Worm (Caenorhabditis elegans): ENCODE results near the gene rpl-5.

rpl-5 gene

ce11 chrII:8520625-8521024, 49.1 kb upstream of the rpl-5 start, which contains the start of gene cht-2:
cht-2 (plus strand) TSS chrII:8520925.
- TF ChIP-seq spr-3 (GFP tag; optimal IDR thresholded peaks at IDR 0.05), result no peak
- no peak for TF ChIP-seq zip-2 (tag; optimal IDR thresholded peaks at IDR 0.05)
- no peak for TF ChIP-seq dmd-6 (GFP tag; IDR thresholded peaks at IDR 0.05)
- no peak for TF ChIP-seq hmg-1.1 (GFP tag; IDR thresholded peaks at IDR 0.05)
- TF ChIP-seq zip-11 (GFP tag; IDR thresholded peaks at IDR 0.05), result no peak
- no peak for TF ChIP-seq dve-1 (tag; optimal IDR thresholded peaks at IDR 0.05; ENCODE audit: insufficient read depth)
- no peak for TF ChIP-seq ceh-32 (tag; optimal IDR thresholded peaks at IDR 0.05; ENCODE audit: poor library complexity)
- no peak for TF ChIP-seq dmd-8 (GFP tag; IDR thresholded peaks at IDR 0.05)
- TF ChIP-seq ces-1 (GFP tag; optimal IDR thresholded peaks at IDR 0.05), result no peak

- TF ChIP-seq lim-7 (GFP tag; IDR thresholded peaks at IDR 0.05) (no peak), tra-1 (GFP tag; IDR thresholded peaks at IDR 0.05) (no peak), daf-16 (GFP tag; optimal IDR thresholded peaks at IDR 0.05) (no peak), daf-16 (tag; optimal IDR thresholded peaks at IDR 0.05) (peak; percentile 25), nhr-25 (tag; optimal IDR thresholded peaks at IDR 0.05; ENCODE audit: borderline replicate concordance, insufficient read depth) (no peak), T20F7.1 (GFP tag; optimal IDR thresholded peaks at IDR 0.05) (peak; percentile 66), mdt-29 (GFP tag; IDR thresholded peaks at IDR 0.05) (no peak), php-3 (GFP tag; IDR thresholded peaks at IDR 0.05) (no peak), madf-5 (GFP tag; IDR thresholded peaks at IDR 0.05) (no peak), lsy-2 (tag; optimal IDR thresholded peaks at IDR 0.05) (peak in 1 of 2 experiments; percentile 78), zfp-3 (GFP tag; conservative IDR thresholded peaks at IDR 0.05) (no peak), F26F4.8 (GFP tag; conservative IDR thresholded peaks at IDR 0.05) (no peak), unc-62 (GFP tag; optimal IDR thresholded peaks at IDR 0.05 in 1 of 2) (peak in 1 of 2 experiments; percentile 90), unc-62 (tag; optimal IDR thresholded peaks at IDR 0.05) (no peak), dpl-1 (GFP tag; optimal IDR thresholded peaks at IDR 0.05) (peak; percentile 54), mxl-2 (GFP tag; conservative IDR thresholded peaks at IDR 0.05) (no peak), nhr-42 (GFP tag; IDR thresholded peaks at IDR 0.05) (no peak), fos-1 (tag; optimal IDR thresholded peaks at IDR 0.05) (no peak), hlh-30 (tag; optimal IDR thresholded peaks at IDR 0.05; ENCODE audit: insufficient read depth) (peak; percentile 23), mes-2 (tag; optimal IDR thresholded peaks at IDR 0.05; ENCODE audit: poor library complexity, severe bottlenecking) (peak; percentile 81), aha-1 (tag) (no peak), ama-1 (optimal IDR thresholded peaks at IDR 0.05) (no peak), lin-15B (tag; optimal IDR thresholded peaks at IDR 0.05) (no peak), Y48G9A.11 (GFP tag; IDR thresholded peaks at IDR 0.05) (no peak)
These were observed 44.5 kb upstream of the rpl-5 start, which contains the start of the genes prp-9 and mrps-18B for ce11 chrII:8525133-8525736. prp-9 (minus strand) TSS chrII:8525396. mrps-18B (plus strand) TSS chrII:8525681.

DNA sequence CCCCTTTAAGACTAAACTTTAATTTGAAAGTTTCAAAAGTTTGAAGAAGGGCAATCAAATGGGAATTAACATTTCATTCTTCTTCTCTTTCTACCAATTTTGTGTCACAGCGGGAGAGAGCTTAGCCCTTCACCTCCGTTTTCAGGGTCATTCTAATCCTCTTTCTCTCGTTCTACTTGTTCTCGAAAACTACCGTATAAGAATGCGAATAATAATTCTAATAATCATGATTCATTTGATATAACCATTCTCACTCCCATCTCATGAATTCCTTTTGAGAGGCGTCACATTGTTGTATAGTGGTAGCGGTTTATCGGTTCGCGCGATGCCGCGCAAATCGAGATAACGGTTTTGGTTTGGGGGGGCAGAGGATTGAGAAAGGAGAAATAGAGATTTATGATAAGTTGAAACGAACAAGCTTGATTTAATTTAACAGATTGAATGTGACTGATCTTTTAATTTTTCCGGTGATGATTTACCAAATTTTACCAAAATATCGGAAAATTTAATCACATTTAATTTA, 40.5 kb upstream of the rpl-5 start:
- TF ChIP-seq nhr-10 (tag; optimal IDR thresholded peaks at IDR 0.05), result no peak
- peak; percentile 39 for TF ChIP-seq aha-1 (tag)
- no peak for TF ChIP-seq daf-8 (GFP tag; IDR thresholded peaks at IDR 0.05)
- 0 out of 2 replicates have a peak, but pooled peaks have one; percentile 31 for TF ChIP-seq hmg-1.1 (GFP tag; IDR thresholded peaks at IDR 0.05)

ce11 chrII:8531181-8531759, 38.5 kb upstream of the rpl-5 start, which contains the start of gene gldi-7:
gldi-7 (minus strand) TSS chrII:8531222.
- TF ChIP-seq pqm-1 (tag; optimal IDR thresholded peaks at IDR 0.05), result peak; percentile 63
- no peak for TF ChIP-seq nhr-76 (tag; optimal IDR thresholded peaks at IDR 0.05)
- TF ChIP-seq aha-1 (tag), result peak; percentile 64
